Fruit fly (Drosophila melanogaster): ENCODE results near the gene CG11594.

- no peak for TF ChIP-seq rn (GFP tag; IDR thresholded peaks at IDR 0.05)
- TF ChIP-seq CG15710 (tag; optimal IDR thresholded peaks at IDR 0.05), result no peak
- no peak for TF ChIP-seq CG4496 (GFP tag; IDR thresholded peaks at IDR 0.05)
- no peak for TF ChIP-seq Snoo (tag; optimal IDR thresholded peaks at IDR 0.05)
- TF ChIP-seq EcR (GFP tag; optimal IDR thresholded peaks at IDR 0.05), result no peak
- TF ChIP-seq CG8301 (tag; optimal IDR thresholded peaks at IDR 0.05), result no peak
- TF ChIP-seq CG17806 (tag; optimal IDR thresholded peaks at IDR 0.05), result no peak
Measured at dm6 chr3L:4072717-4073116, 46.9 kb upstream of the CG11594 start.

Measured in whole organism, pupa.